Worm (Caenorhabditis elegans) whole organism, L1 larva: ENCODE results near the gene C49A9.3.

Source experiments
- aly-2 ChIP-seq: fragments of 150-350 bp; optimal IDR thresholded peaks from 2 replicates; lab custom pipeline; 2014; ENCODE audit warnings: missing biosample characterization, missing genetic modification characterization
- blmp-1 ChIP-seq: fragments of 150-350 bp; optimal IDR thresholded peaks from 2 replicates; lab custom pipeline; 2014; ENCODE audit warnings: missing biosample characterization, missing genetic modification characterization
- ceh-63 ChIP-seq: fragments of 200-800 bp; sonication (Bioruptor generic); optimal IDR thresholded peaks from 2 replicates; lab custom pipeline; 2018; ENCODE audit warnings: mild to moderate bottlenecking, missing genetic modification characterization, missing compliant biosample characterization
- ces-1 ChIP-seq: fragments of 150-350 bp; optimal IDR thresholded peaks from 2 replicates; lab custom pipeline; 2014; ENCODE audit warnings: missing biosample characterization, missing genetic modification reagents, missing genetic modification characterization
- efl-1 ChIP-seq, 4 experiments: fragments of 150-350 bp; optimal IDR thresholded peaks in 3 of 4; peaks in 1 of 4; 1 replicate in 1 of 4; 2 replicates in 3 of 4; lab custom pipeline; 2014; ENCODE audit warnings: missing biosample characterization in 2 of 4, missing genetic modification characterization in 2 of 4, missing genetic modification reagents in 2 of 4
- egl-13 ChIP-seq: sonication (generic microtip); optimal IDR thresholded peaks from 2 replicates; lab custom pipeline; 2016; ENCODE audit warnings: missing genotype, missing genetic modification reagents, missing genetic modification characterization, missing compliant biosample characterization
- elt-3 ChIP-seq, 6 experiments: fragments of 150-350 bp in 1 of 6; sonication (generic microtip); optimal IDR thresholded peaks; 2 replicates each; lab custom pipeline; 2017 to 2018; ENCODE audit warnings: missing biosample characterization in 6 of 6, missing genetic modification characterization in 6 of 6, inconsistent platforms in 1 of 6
- lin-14 ChIP-seq: fragments of 200-800 bp; sonication (Bioruptor generic); optimal IDR thresholded peaks from 2 replicates; lab custom pipeline; 2018; ENCODE audit warnings: mild to moderate bottlenecking, missing genetic modification characterization, moderate library complexity, missing compliant biosample characterization
- lin-15B ChIP-seq: fragments of 150-350 bp; sonication (generic microtip); optimal IDR thresholded peaks from 3 replicates; lab custom pipeline; 2014; ENCODE audit warnings: missing biosample characterization, missing genetic modification characterization
- lin-35 ChIP-seq, 2 experiments: fragments of 150-350 bp; optimal IDR thresholded peaks; 2 replicates each; lab custom pipeline; 2014; ENCODE audit warnings: missing biosample characterization in 2 of 2, missing genetic modification characterization in 2 of 2, missing genetic modification reagents in 2 of 2
- lin-39 ChIP-seq: fragments of 150-350 bp; optimal IDR thresholded peaks from 2 replicates; lab custom pipeline; 2014; ENCODE audit warnings: missing biosample characterization, missing genetic modification reagents, missing genetic modification characterization
- nhr-19 ChIP-seq: fragments of 200-800 bp; sonication (Bioruptor generic); conservative IDR thresholded peaks from 2 replicates; pipeline ENCODE4 v1.3.6; 2022; ENCODE audit warnings: missing genetic modification characterization, missing compliant biosample characterization
- nhr-28 ChIP-seq: fragments of 150-350 bp; optimal IDR thresholded peaks from 2 replicates; lab custom pipeline; 2014; ENCODE audit warnings: missing biosample characterization, missing genetic modification characterization
- nhr-76 ChIP-seq: sonication (generic microtip); optimal IDR thresholded peaks from 2 replicates; lab custom pipeline; 2017; ENCODE audit warnings: missing biosample characterization, missing genetic modification characterization
- nhr-77 ChIP-seq: fragments of 150-350 bp; optimal IDR thresholded peaks from 2 replicates; lab custom pipeline; 2014; ENCODE audit warnings: missing biosample characterization, missing genetic modification characterization
- pag-3 ChIP-seq: sonication (generic microtip); optimal IDR thresholded peaks from 2 replicates; lab custom pipeline; 2017; ENCODE audit warnings: missing genetic modification characterization, mild to moderate bottlenecking, missing compliant biosample characterization, antibody characterized with exemption, borderline replicate concordance; ENCODE audit not compliant: insufficient read depth
- pqm-1 ChIP-seq: sonication (generic microtip); optimal IDR thresholded peaks from 3 replicates; lab custom pipeline; 2017; ENCODE audit warnings: missing biosample characterization, missing genetic modification characterization
- snpc-4 ChIP-seq: fragments of 150-350 bp; optimal IDR thresholded peaks from 2 replicates; lab custom pipeline; 2014; ENCODE audit warnings: missing biosample characterization, missing genetic modification characterization
- sox-4 ChIP-seq: sonication (generic microtip); optimal IDR thresholded peaks from 2 replicates; lab custom pipeline; 2016; ENCODE audit warnings: missing genetic modification characterization, missing compliant biosample characterization
- sup-37 ChIP-seq: fragments of 200-800 bp; sonication (Bioruptor generic); optimal IDR thresholded peaks from 2 replicates; lab custom pipeline; 2018; ENCODE audit warnings: mild to moderate bottlenecking, missing genetic modification characterization, missing compliant biosample characterization
- unc-130 ChIP-seq: fragments of 150-350 bp; optimal IDR thresholded peaks from 2 replicates; lab custom pipeline; 2017; ENCODE audit warnings: missing biosample characterization, missing genetic modification characterization, inconsistent platforms
- xbp-1 ChIP-seq: sonication (generic microtip); optimal IDR thresholded peaks from 2 replicates; lab custom pipeline; 2016; ENCODE audit warnings: missing genetic modification characterization, missing compliant biosample characterization

The C49A9.3 gene

ce11 chrIV:6263244-6263643, 41.4 kb downstream of the C49A9.3 start, which contains the start of gene srv-28:
Gene srv-28 (minus strand): TSS chrIV:6263344.
- TF ChIP-seq lin-15B (tag; lab: Kevin White, UChicago) (no peak), efl-1 (optimal IDR thresholded peaks at IDR 0.05; lab: Kevin White, UChicago) (no peak), efl-1 (GFP tag; optimal IDR thresholded peaks at IDR 0.05 in 1 of 2; lab: Kevin White, UChicago) (peak in 1 of 2 experiments; percentile 2)

ce11 chrIV:6266499-6266898, 44.6 kb downstream of the C49A9.3 start, which contains the start of gene srv-29:
Gene srv-29 (minus strand): TSS chrIV:6266599.
- TF ChIP-seq snpc-4 (tag; lab: Kevin White, UChicago) (no peak), lin-39 (tag; lab: Kevin White, UChicago) (no peak), lin-35 (GFP tag; optimal IDR thresholded peaks at IDR 0.05; lab: Kevin White, UChicago) (no peak)

- TF ChIP-seq sox-4 (tag; lab: Kevin White, UChicago) (no peak), nhr-28 (tag; lab: Kevin White, UChicago) (no peak), nhr-77 (tag; lab: Kevin White, UChicago) (no peak), sup-37 (no peak), lin-15B (tag; lab: Kevin White, UChicago) (no peak), elt-3 (tag; optimal IDR thresholded peaks at IDR 0.05; lab: Kevin White, UChicago) (no peak), nhr-76 (tag; lab: Kevin White, UChicago) (no peak), aly-2 (tag; lab: Kevin White, UChicago) (no peak), xbp-1 (tag; lab: Kevin White, UChicago) (no peak), lin-39 (tag; lab: Kevin White, UChicago) (no peak), unc-130 (no peak)
These were observed 47.5 kb downstream of the C49A9.3 start, which contains the start of gene srv-30 for ce11 chrIV:6269346-6269745. Gene srv-30 (minus strand): TSS chrIV:6269446.

- TF ChIP-seq nhr-19 (no peak), elt-3 (tag; optimal IDR thresholded peaks at IDR 0.05; lab: Kevin White, UChicago) (no peak), ceh-63 (GFP tag; lab: Kevin White, UChicago) (no peak), snpc-4 (tag; lab: Kevin White, UChicago) (no peak), nhr-28 (tag; lab: Kevin White, UChicago) (no peak), pqm-1 (tag; lab: Kevin White, UChicago) (no peak), ces-1 (GFP tag; lab: Kevin White, UChicago) (no peak), lin-14 (GFP tag; lab: Kevin White, UChicago) (no peak), egl-13 (tag; lab: Kevin White, UChicago) (no peak), pag-3 (no peak), blmp-1 (no peak)
These were observed 50.0 kb downstream of the C49A9.3 start, which contains the start of gene srv-31 for ce11 chrIV:6271923-6272322. Gene srv-31 (minus strand): TSS chrIV:6272023.
